Worm (Caenorhabditis elegans): ENCODE data around the gene T09F3.5.

T09F3.5 gene

ce11 chrII:10395303-10395757 lies 1.3 kb upstream of the T09F3.5 start, which contains the start of gene T09F3.4:
T09F3.4 (plus strand) TSS chrII:10395707.
- TF ChIP-seq tbx-37 (GFP tag; conservative IDR thresholded peaks at IDR 0.05) (peak; percentile 37; the same call in 1 of the 2 replicates), B0310.2 (tag; optimal IDR thresholded peaks at IDR 0.05) (no peak), scrt-1 (GFP tag; IDR thresholded peaks at IDR 0.05) (no peak), tra-4 (tag; optimal IDR thresholded peaks at IDR 0.05) (no peak), aly-1 (tag; optimal IDR thresholded peaks at IDR 0.05) (no peak), sea-1 (GFP tag; conservative IDR thresholded peaks at IDR 0.05) (no peak)

ce11 chrII:10402991-10403390 lies 6.3 kb downstream of the T09F3.5 start:
- TF ChIP-seq sea-1 (GFP tag; conservative IDR thresholded peaks at IDR 0.05): no peak
- no peak for TF ChIP-seq B0310.2 (tag; optimal IDR thresholded peaks at IDR 0.05)
- no peak for TF ChIP-seq ceh-13 (GFP tag; optimal IDR thresholded peaks at IDR 0.05)
- no peak for TF ChIP-seq tra-4 (tag; optimal IDR thresholded peaks at IDR 0.05)
- no peak for TF ChIP-seq ets-7 (tag; optimal IDR thresholded peaks at IDR 0.05)
- no peak for TF ChIP-seq ceh-36 (tag; optimal IDR thresholded peaks at IDR 0.05)
- no peak for TF ChIP-seq F13C5.2 (tag; optimal IDR thresholded peaks at IDR 0.05)
- TF ChIP-seq hnd-1 (tag; optimal IDR thresholded peaks at IDR 0.05): no peak
- TF ChIP-seq pes-1 (GFP tag; IDR thresholded peaks at IDR 0.05): no peak
- TF ChIP-seq tbx-37 (GFP tag; conservative IDR thresholded peaks at IDR 0.05): no peak

- TF ChIP-seq tbx-37 (GFP tag; conservative IDR thresholded peaks at IDR 0.05) (no peak), hnd-1 (tag; optimal IDR thresholded peaks at IDR 0.05) (no peak), B0310.2 (tag; optimal IDR thresholded peaks at IDR 0.05) (no peak), ceh-13 (GFP tag; optimal IDR thresholded peaks at IDR 0.05) (no peak), aly-1 (tag; optimal IDR thresholded peaks at IDR 0.05) (no peak), pes-1 (GFP tag; IDR thresholded peaks at IDR 0.05) (no peak), ceh-36 (tag; optimal IDR thresholded peaks at IDR 0.05) (no peak)
These were observed 14.3 kb downstream of the T09F3.5 start, which contains the start of gene E04D5.5 for ce11 chrII:10410989-10411388. E04D5.5 (plus strand) TSS chrII:10411289.

ce11 chrII:10416332-10416863 lies 19.7 kb downstream of the T09F3.5 start, which contains the start of gene eif-2A:
eif-2A (plus strand) TSS chrII:10416800.
- TF ChIP-seq F13C5.2 (tag; optimal IDR thresholded peaks at IDR 0.05) (no peak), aly-1 (tag; optimal IDR thresholded peaks at IDR 0.05) (no peak), tbx-37 (GFP tag; conservative IDR thresholded peaks at IDR 0.05) (no peak), flt-1 (GFP tag; IDR thresholded peaks at IDR 0.05) (no peak), hmg-4 (GFP tag; optimal IDR thresholded peaks at IDR 0.05) (no peak), hnd-1 (tag; optimal IDR thresholded peaks at IDR 0.05) (no peak), hmbx-1 (tag; optimal IDR thresholded peaks at IDR 0.05) (no peak), ceh-36 (tag; optimal IDR thresholded peaks at IDR 0.05) (no peak), tbx-11 (GFP tag; IDR thresholded peaks at IDR 0.05) (no peak), B0310.2 (tag; optimal IDR thresholded peaks at IDR 0.05) (no peak), sea-1 (GFP tag; conservative IDR thresholded peaks at IDR 0.05) (no peak)

- TF ChIP-seq scrt-1 (GFP tag; IDR thresholded peaks at IDR 0.05): no peak
- no peak for TF ChIP-seq tra-4 (tag; optimal IDR thresholded peaks at IDR 0.05)
- TF ChIP-seq ceh-36 (tag; optimal IDR thresholded peaks at IDR 0.05): no peak
These were observed 25.3 kb downstream of the T09F3.5 start, which contains the start of gene frpr-21 for ce11 chrII:10421941-10422340. frpr-21 (minus strand) TSS chrII:10422041.

ce11 chrII:10435836-10436235 lies 39.2 kb downstream of the T09F3.5 start, which contains the start of gene cut-4:
cut-4 (plus strand) TSS chrII:10436136.
- no peak for TF ChIP-seq aly-1 (tag; optimal IDR thresholded peaks at IDR 0.05)
- no peak for TF ChIP-seq pes-1 (GFP tag; IDR thresholded peaks at IDR 0.05)
- TF ChIP-seq ceh-13 (GFP tag; optimal IDR thresholded peaks at IDR 0.05): no peak
- TF ChIP-seq hmbx-1 (tag; optimal IDR thresholded peaks at IDR 0.05): no peak
- TF ChIP-seq tbx-11 (GFP tag; IDR thresholded peaks at IDR 0.05): no peak
- TF ChIP-seq hnd-1 (tag; optimal IDR thresholded peaks at IDR 0.05): no peak
- no peak for TF ChIP-seq tra-4 (tag; optimal IDR thresholded peaks at IDR 0.05)

ce11 chrII:10437840-10438239 lies 41.2 kb downstream of the T09F3.5 start:
- no peak for TF ChIP-seq aly-1 (tag; optimal IDR thresholded peaks at IDR 0.05)
- TF ChIP-seq flt-1 (GFP tag; IDR thresholded peaks at IDR 0.05): no peak
- TF ChIP-seq scrt-1 (GFP tag; IDR thresholded peaks at IDR 0.05): no peak
- no peak for TF ChIP-seq hnd-1 (tag; optimal IDR thresholded peaks at IDR 0.05)
- no peak for TF ChIP-seq hmg-4 (GFP tag; optimal IDR thresholded peaks at IDR 0.05)
- TF ChIP-seq pes-1 (GFP tag; IDR thresholded peaks at IDR 0.05): no peak

- TF ChIP-seq ama-1 (optimal IDR thresholded peaks at IDR 0.05): no peak
- no peak for TF ChIP-seq flt-1 (GFP tag; IDR thresholded peaks at IDR 0.05)
- TF ChIP-seq ets-7 (tag; optimal IDR thresholded peaks at IDR 0.05): no peak
- TF ChIP-seq sea-1 (GFP tag; conservative IDR thresholded peaks at IDR 0.05): no peak
- no peak for TF ChIP-seq B0310.2 (tag; optimal IDR thresholded peaks at IDR 0.05)
- no peak for TF ChIP-seq tbx-11 (GFP tag; IDR thresholded peaks at IDR 0.05)
- no peak for TF ChIP-seq F13C5.2 (tag; optimal IDR thresholded peaks at IDR 0.05)
- TF ChIP-seq tbx-37 (GFP tag; conservative IDR thresholded peaks at IDR 0.05): no peak
- TF ChIP-seq hmbx-1 (tag; optimal IDR thresholded peaks at IDR 0.05): no peak
- no peak for TF ChIP-seq ceh-13 (GFP tag; optimal IDR thresholded peaks at IDR 0.05)
- no peak for TF ChIP-seq ceh-36 (tag; optimal IDR thresholded peaks at IDR 0.05)
- no peak for TF ChIP-seq tra-4 (tag; optimal IDR thresholded peaks at IDR 0.05)
- TF ChIP-seq hnd-1 (tag; optimal IDR thresholded peaks at IDR 0.05): no peak
- no peak for TF ChIP-seq aly-1 (tag; optimal IDR thresholded peaks at IDR 0.05)
- no peak for TF ChIP-seq hmg-4 (GFP tag; optimal IDR thresholded peaks at IDR 0.05)
- TF ChIP-seq scrt-1 (GFP tag; IDR thresholded peaks at IDR 0.05): no peak
- no peak for TF ChIP-seq pes-1 (GFP tag; IDR thresholded peaks at IDR 0.05)
These were observed 43.3 kb downstream of the T09F3.5 start, which contains the start of gene E04D5.4 for ce11 chrII:10439976-10440375. E04D5.4 (plus strand) TSS chrII:10440276.
